Fruit fly (Drosophila melanogaster): ENCODE data around the gene GAPsec.

GAPsec gene

dm6 chr3L:8582105-8582707 is 41.5 kb downstream of the GAPsec start:
- TF ChIP-seq Myc (optimal IDR thresholded peaks at IDR 0.05) = no peak
- no peak for TF ChIP-seq insv (optimal IDR thresholded peaks at IDR 0.05)

- no peak for TF ChIP-seq insv (optimal IDR thresholded peaks at IDR 0.05)
These were observed 42.9 kb downstream of the GAPsec start for dm6 chr3L:8580780-8581179.

- TF ChIP-seq h (optimal IDR thresholded peaks at IDR 0.05) = no peak
- no peak for TF ChIP-seq Myc (optimal IDR thresholded peaks at IDR 0.05)
- no peak for TF ChIP-seq ttk (optimal IDR thresholded peaks at IDR 0.05)
- TF ChIP-seq insv (optimal IDR thresholded peaks at IDR 0.05) = no peak
- TF ChIP-seq Sin3A (optimal IDR thresholded peaks at IDR 0.05) = no peak
- no peak for TF ChIP-seq psq (optimal IDR thresholded peaks at IDR 0.05)
These were observed 44.2 kb downstream of the GAPsec start for dm6 chr3L:8579513-8579912.

dm6 chr3L:8578470-8578869 is 45.2 kb downstream of the GAPsec start:
- TF ChIP-seq psq (optimal IDR thresholded peaks at IDR 0.05) = no peak
- TF ChIP-seq h (optimal IDR thresholded peaks at IDR 0.05) = no peak
- TF ChIP-seq ttk (optimal IDR thresholded peaks at IDR 0.05) = no peak

- TF ChIP-seq h (optimal IDR thresholded peaks at IDR 0.05) = no peak
- TF ChIP-seq ttk (optimal IDR thresholded peaks at IDR 0.05) = no peak
- TF ChIP-seq psq (optimal IDR thresholded peaks at IDR 0.05) = no peak
- TF ChIP-seq Sin3A (optimal IDR thresholded peaks at IDR 0.05) = no peak
- TF ChIP-seq Myc (optimal IDR thresholded peaks at IDR 0.05) = no peak
- TF ChIP-seq insv (optimal IDR thresholded peaks at IDR 0.05) = no peak
These were observed 47.6 kb downstream of the GAPsec start, which contains the start of the genes CG6638 and CG43078 for dm6 chr3L:8575844-8576842. CG6638 (minus strand) TSS chr3L:8576078. CG43078 (plus strand) TSS chr3L:8576808.
